Worm (Caenorhabditis elegans): ENCODE measurements around the gene fbxa-61.

DNA sequence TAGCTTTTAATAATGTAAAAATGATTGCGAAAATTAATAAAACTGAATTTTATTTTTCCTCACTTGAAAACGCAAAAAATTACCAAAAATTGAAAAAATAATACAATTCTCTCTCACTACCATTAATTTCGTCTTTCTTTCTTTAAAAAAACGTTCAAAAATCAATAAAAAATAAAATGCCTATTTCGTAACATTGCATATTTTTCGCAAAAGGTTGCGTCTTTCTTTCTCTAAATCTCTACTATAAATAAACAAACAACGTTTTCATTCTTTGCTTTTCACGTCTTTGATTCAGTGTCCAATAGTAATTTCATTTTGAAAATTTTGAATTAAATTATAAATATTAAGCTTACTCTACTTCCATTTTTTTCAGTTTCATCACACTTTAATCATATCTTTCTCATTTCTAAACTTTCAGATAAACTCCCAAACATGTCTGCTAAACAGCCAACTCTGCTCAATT is 45.8 kb downstream of the fbxa-61 start, which contains the start of gene fbxa-37:
- TF ChIP-seq F13H6.1 (tag; optimal IDR thresholded peaks at IDR 0.05) (no peak), gmeb-1 (tag; optimal IDR thresholded peaks at IDR 0.05) (no peak), ztf-11 (tag; optimal IDR thresholded peaks at IDR 0.05) (no peak), lin-13 (GFP tag; optimal IDR thresholded peaks at IDR 0.05) (no peak), dmd-4 (tag; optimal IDR thresholded peaks at IDR 0.05) (no peak), nhr-21 (tag; optimal IDR thresholded peaks at IDR 0.05) (no peak), nhr-77 (tag; optimal IDR thresholded peaks at IDR 0.05) (no peak), mdl-1 (tag; optimal IDR thresholded peaks at IDR 0.05) (no peak), zag-1 (tag; optimal IDR thresholded peaks at IDR 0.05) (no peak), egl-27 (tag; optimal IDR thresholded peaks at IDR 0.05) (no peak), R02D3.7 (tag; optimal IDR thresholded peaks at IDR 0.05) (no peak)
